Worm (Caenorhabditis elegans) whole organism, L2 larva: ENCODE data around the gene cmtr-1.

ENCODE experiments used
- C34F6.9 ChIP-seq: fragments of 150-350 bp; optimal IDR thresholded peaks from 2 replicates; lab custom pipeline; 2014; ENCODE audit warnings: missing biosample characterization, missing genetic modification characterization
- F13H6.1 ChIP-seq: sonication (generic microtip); optimal IDR thresholded peaks from 2 replicates; lab custom pipeline; 2016; ENCODE audit warnings: missing genetic modification characterization, missing compliant biosample characterization
- ZK546.5 ChIP-seq: sonication (generic microtip); optimal IDR thresholded peaks from 2 replicates; lab custom pipeline; 2017; ENCODE audit warnings: missing biosample characterization, missing genetic modification characterization
- aly-2 ChIP-seq: fragments of 150-350 bp; optimal IDR thresholded peaks from 2 replicates; lab custom pipeline; 2014; ENCODE audit warnings: missing biosample characterization, missing genetic modification characterization
- blmp-1 ChIP-seq: sonication (generic microtip); optimal IDR thresholded peaks from 2 replicates; lab custom pipeline; 2017; ENCODE audit warnings: missing genetic modification characterization, mild to moderate bottlenecking, missing compliant biosample characterization, antibody characterized with exemption, moderate library complexity; ENCODE audit not compliant: insufficient read depth
- ceh-16 ChIP-seq: fragments of 150-350 bp; optimal IDR thresholded peaks from 2 replicates; lab custom pipeline; 2014; ENCODE audit warnings: missing biosample characterization, missing genetic modification characterization
- ceh-82 ChIP-seq: fragments of 150-350 bp; optimal IDR thresholded peaks from 2 replicates; lab custom pipeline; 2014; ENCODE audit warnings: missing biosample characterization, missing genetic modification characterization
- crh-2 ChIP-seq: sonication (generic microtip); optimal IDR thresholded peaks from 2 replicates; lab custom pipeline; 2017; ENCODE audit warnings: missing biosample characterization, missing genetic modification characterization
- dmd-4 ChIP-seq: sonication (generic microtip); optimal IDR thresholded peaks from 2 replicates; lab custom pipeline; 2017; ENCODE audit warnings: missing biosample characterization, missing genetic modification characterization
- egl-27 ChIP-seq: sonication (generic microtip); optimal IDR thresholded peaks from 3 replicates; lab custom pipeline; 2017; ENCODE audit warnings: missing biosample characterization, missing genetic modification reagents, missing genetic modification characterization
- elt-3 ChIP-seq: sonication (generic microtip); optimal IDR thresholded peaks from 2 replicates; lab custom pipeline; 2017; ENCODE audit warnings: missing biosample characterization, missing genetic modification characterization
- fos-1 ChIP-seq: fragments of 150-350 bp; optimal IDR thresholded peaks from 2 replicates; lab custom pipeline; 2014; ENCODE audit warnings: missing biosample characterization, missing genetic modification characterization
- gmeb-1 ChIP-seq: fragments of 150-350 bp; optimal IDR thresholded peaks from 2 replicates; lab custom pipeline; 2014; ENCODE audit warnings: missing biosample characterization, missing genetic modification characterization
- lin-11 ChIP-seq: fragments of 150-350 bp; sonication (generic microtip); optimal IDR thresholded peaks from 2 replicates; lab custom pipeline; 2014; ENCODE audit warnings: missing biosample characterization, missing genetic modification characterization, inconsistent platforms, mixed read lengths
- lin-13 ChIP-seq: fragments of 150-350 bp; optimal IDR thresholded peaks from 2 replicates; lab custom pipeline; 2014; ENCODE audit warnings: missing biosample characterization, missing genetic modification reagents, missing genetic modification characterization
- lin-39 ChIP-seq: fragments of 150-350 bp; optimal IDR thresholded peaks from 2 replicates; lab custom pipeline; 2014; ENCODE audit warnings: missing biosample characterization, missing genetic modification reagents, missing genetic modification characterization
- lsy-2 ChIP-seq, 2 experiments: fragments of 150-350 bp in 1 of 2; sonication (generic microtip) in 1 of 2; optimal IDR thresholded peaks; 2 replicates each; lab custom pipeline; 2014 to 2017; ENCODE audit warnings: missing biosample characterization in 2 of 2, missing genetic modification characterization in 2 of 2
- mab-5 ChIP-seq: fragments of 150-350 bp; optimal IDR thresholded peaks from 2 replicates; lab custom pipeline; 2014; ENCODE audit warnings: missing biosample characterization, missing genetic modification characterization
- mbf-1 ChIP-seq: sonication (generic microtip); optimal IDR thresholded peaks from 2 replicates; lab custom pipeline; 2017; ENCODE audit warnings: missing biosample characterization, missing genetic modification characterization
- nhr-10 ChIP-seq: sonication (generic microtip); optimal IDR thresholded peaks from 2 replicates; lab custom pipeline; 2017; ENCODE audit warnings: missing biosample characterization, missing genetic modification characterization
- nhr-11 ChIP-seq: fragments of 150-350 bp; optimal IDR thresholded peaks from 2 replicates; lab custom pipeline; 2014; ENCODE audit warnings: missing biosample characterization, missing genetic modification characterization
- nhr-129 ChIP-seq: fragments of 150-350 bp; optimal IDR thresholded peaks from 2 replicates; lab custom pipeline; 2014; ENCODE audit warnings: missing biosample characterization, missing genetic modification characterization
- nhr-21 ChIP-seq: fragments of 150-350 bp; optimal IDR thresholded peaks from 2 replicates; lab custom pipeline; 2014; ENCODE audit warnings: missing biosample characterization, missing genetic modification characterization
- nhr-237 ChIP-seq: fragments of 150-350 bp; optimal IDR thresholded peaks from 2 replicates; lab custom pipeline; 2014; ENCODE audit warnings: missing biosample characterization, missing genetic modification characterization
- nhr-25 ChIP-seq: fragments of 150-350 bp; sonication (generic microtip); optimal IDR thresholded peaks from 3 replicates; lab custom pipeline; 2014; ENCODE audit warnings: missing biosample characterization, missing genetic modification characterization
- nhr-77 ChIP-seq: fragments of 150-350 bp; optimal IDR thresholded peaks from 2 replicates; lab custom pipeline; 2014; ENCODE audit warnings: missing biosample characterization, missing genetic modification characterization
- peb-1 ChIP-seq: fragments of 150-350 bp; optimal IDR thresholded peaks from 2 replicates; lab custom pipeline; 2014; ENCODE audit warnings: missing biosample characterization, missing genetic modification characterization
- sem-4 ChIP-seq: fragments of 150-350 bp; optimal IDR thresholded peaks from 2 replicates; lab custom pipeline; 2014; ENCODE audit warnings: missing biosample characterization, missing genetic modification reagents, missing genetic modification characterization
- sma-3 ChIP-seq: sonication (generic microtip); optimal IDR thresholded peaks from 2 replicates; lab custom pipeline; 2016; ENCODE audit warnings: missing genetic modification reagents, missing genetic modification characterization, missing compliant biosample characterization
- sma-9 ChIP-seq, 2 experiments: fragments of 150-350 bp in 1 of 2; sonication (generic microtip) in 1 of 2; optimal IDR thresholded peaks; 2 replicates each; lab custom pipeline; 2014 to 2016; ENCODE audit warnings: missing genetic modification characterization in 2 of 2, mild to moderate bottlenecking in 1 of 2, missing biosample characterization in 1 of 2, missing compliant biosample characterization in 1 of 2, missing genetic modification reagents in 1 of 2, moderate library complexity in 1 of 2
- snpc-4 ChIP-seq: fragments of 150-350 bp; optimal IDR thresholded peaks from 2 replicates; lab custom pipeline; 2014; ENCODE audit warnings: missing biosample characterization, missing genetic modification characterization
- unc-39 ChIP-seq: fragments of 150-350 bp; optimal IDR thresholded peaks from 2 replicates; lab custom pipeline; 2014; ENCODE audit warnings: missing biosample characterization, missing genetic modification characterization
- unc-55 ChIP-seq: fragments of 150-350 bp; sonication (generic microtip); optimal IDR thresholded peaks from 3 replicates; lab custom pipeline; 2014; ENCODE audit warnings: missing biosample characterization, missing genetic modification reagents, missing genetic modification characterization
- unc-62 ChIP-seq: fragments of 150-350 bp; optimal IDR thresholded peaks from 2 replicates; lab custom pipeline; 2014; ENCODE audit warnings: missing biosample characterization, missing genetic modification reagents, missing genetic modification characterization
- zag-1 ChIP-seq: fragments of 150-350 bp; optimal IDR thresholded peaks from 2 replicates; lab custom pipeline; 2014; ENCODE audit warnings: missing biosample characterization, missing genetic modification characterization
- ztf-1 ChIP-seq: fragments of 200-800 bp; sonication (Bioruptor generic); conservative IDR thresholded peaks from 2 replicates; pipeline ENCODE4 v1.3.6; 2022; ENCODE audit warnings: missing genetic modification characterization, missing compliant biosample characterization
- ztf-11 ChIP-seq: sonication (generic microtip); optimal IDR thresholded peaks from 2 replicates; lab custom pipeline; 2017; ENCODE audit warnings: missing biosample characterization, missing genetic modification characterization
- ztf-4 ChIP-seq: fragments of 150-350 bp; optimal IDR thresholded peaks from 2 replicates; lab custom pipeline; 2014; ENCODE audit warnings: missing biosample characterization, missing genetic modification characterization

Gene cmtr-1

ce11 chrII:15008481-15009057 lies 17.3 kb upstream of the cmtr-1 start:
- no peak for TF ChIP-seq blmp-1 (tag; lab: Kevin White, UChicago)
- no peak for TF ChIP-seq nhr-237
- no peak for TF ChIP-seq unc-55
- TF ChIP-seq peb-1 (tag; lab: Kevin White, UChicago), result no peak
- no peak for TF ChIP-seq ceh-82 (tag; lab: Kevin White, UChicago)
- TF ChIP-seq nhr-10 (tag; lab: Kevin White, UChicago), result no peak
- no peak for TF ChIP-seq mbf-1 (tag; lab: Kevin White, UChicago)
- TF ChIP-seq egl-27, result no peak
- no peak for TF ChIP-seq elt-3
- TF ChIP-seq ztf-4 (tag; lab: Kevin White, UChicago), result no peak
- TF ChIP-seq nhr-11 (tag; lab: Kevin White, UChicago), result no peak
- no peak for TF ChIP-seq lin-11 (tag; lab: Kevin White, UChicago)
- TF ChIP-seq nhr-77 (tag; lab: Kevin White, UChicago), result no peak
- TF ChIP-seq zag-1, result no peak
- TF ChIP-seq nhr-129 (tag; lab: Kevin White, UChicago), result no peak
- TF ChIP-seq aly-2 (tag; lab: Kevin White, UChicago), result no peak
- TF ChIP-seq unc-39 (tag; lab: Kevin White, UChicago), result no peak
- TF ChIP-seq, all 48 proteins: peak for 0

- TF ChIP-seq gmeb-1 (tag; lab: Kevin White, UChicago), result peak; percentile 100
- peak; percentile 58 for TF ChIP-seq nhr-21
- TF ChIP-seq blmp-1 (tag; lab: Kevin White, UChicago), result peak; percentile 48
- no peak for TF ChIP-seq unc-62 (GFP tag; lab: Kevin White, UChicago)
- TF ChIP-seq lin-13 (GFP tag; lab: Kevin White, UChicago), result peak; percentile 84
- TF ChIP-seq dmd-4 (tag; lab: Kevin White, UChicago), result no peak
- no peak for TF ChIP-seq unc-39 (tag; lab: Kevin White, UChicago)
- peak; percentile 83 for TF ChIP-seq nhr-129 (tag; lab: Kevin White, UChicago)
- peak; percentile 76 for TF ChIP-seq nhr-25 (tag; lab: Kevin White, UChicago)
- no peak for TF ChIP-seq lin-39 (tag; lab: Kevin White, UChicago)
- no peak for TF ChIP-seq sem-4
- TF ChIP-seq crh-2 (tag; lab: Kevin White, UChicago), result peak; percentile 82
- TF ChIP-seq snpc-4, result peak; percentile 88
- TF ChIP-seq unc-55, result peak; percentile 95
- TF ChIP-seq ztf-1 (GFP tag; lab: Robert Waterston, UW), result no peak
- peak; percentile 57 for TF ChIP-seq fos-1 (tag; lab: Kevin White, UChicago)
- peak; percentile 78 to 87 for TF ChIP-seq lsy-2 (tag; optimal IDR thresholded peaks at IDR 0.05; lab: Kevin White, UChicago)
- TF ChIP-seq sma-3 (GFP tag; lab: Kevin White, UChicago), result peak; percentile 68
- peak; percentile 40 for TF ChIP-seq nhr-77 (tag; lab: Kevin White, UChicago)
- TF ChIP-seq sma-9 (GFP tag; optimal IDR thresholded peaks at IDR 0.05; lab: Kevin White, UChicago), result peak; percentile 50
- TF ChIP-seq sma-9 (tag; optimal IDR thresholded peaks at IDR 0.05; lab: Kevin White, UChicago), result no peak
- TF ChIP-seq F13H6.1 (tag; lab: Kevin White, UChicago), result peak; percentile 62
- TF ChIP-seq ZK546.5, result peak; percentile 17
- TF ChIP-seq zag-1, result peak; percentile 7
- TF ChIP-seq C34F6.9 (tag; lab: Kevin White, UChicago), result peak; percentile 83
- peak; percentile 13 for TF ChIP-seq ceh-82 (tag; lab: Kevin White, UChicago)
- TF ChIP-seq nhr-10 (tag; lab: Kevin White, UChicago), result no peak
- peak; percentile 30 for TF ChIP-seq lin-11 (tag; lab: Kevin White, UChicago)
- TF ChIP-seq mab-5 (tag; lab: Kevin White, UChicago), result peak; percentile 67
Observed at ce11 chrII:15010366-15011235, 15.3 kb upstream of the cmtr-1 start, which contains the start of the genes Y53F4B.9 and Y53F4B.11. Gene Y53F4B.9, minus strand, starts transcription at chrII:15010416. Gene Y53F4B.11, plus strand, starts transcription at chrII:15010748.

ce11 chrII:15014380-15014779 lies 11.5 kb upstream of the cmtr-1 start, which contains the start of gene Y53F4B.51:
Gene Y53F4B.51, minus strand, starts transcription at chrII:15014442.
- TF ChIP-seq lsy-2 (tag; optimal IDR thresholded peaks at IDR 0.05; lab: Kevin White, UChicago) (no peak), ceh-16 (tag; lab: Kevin White, UChicago) (no peak), ztf-11 (tag; lab: Kevin White, UChicago) (no peak), ztf-4 (tag; lab: Kevin White, UChicago) (no peak), nhr-77 (tag; lab: Kevin White, UChicago) (no peak), ZK546.5 (no peak), nhr-11 (tag; lab: Kevin White, UChicago) (no peak), blmp-1 (tag; lab: Kevin White, UChicago) (no peak)
